Worm (Caenorhabditis elegans): ENCODE results near the gene srh-44.
"Not testable (repeated sequence)": the region's sequence is repeated elsewhere in the genome, so short reads cannot be mapped to it uniquely, and the experiment has no call there.

Gene srh-44

DNA sequence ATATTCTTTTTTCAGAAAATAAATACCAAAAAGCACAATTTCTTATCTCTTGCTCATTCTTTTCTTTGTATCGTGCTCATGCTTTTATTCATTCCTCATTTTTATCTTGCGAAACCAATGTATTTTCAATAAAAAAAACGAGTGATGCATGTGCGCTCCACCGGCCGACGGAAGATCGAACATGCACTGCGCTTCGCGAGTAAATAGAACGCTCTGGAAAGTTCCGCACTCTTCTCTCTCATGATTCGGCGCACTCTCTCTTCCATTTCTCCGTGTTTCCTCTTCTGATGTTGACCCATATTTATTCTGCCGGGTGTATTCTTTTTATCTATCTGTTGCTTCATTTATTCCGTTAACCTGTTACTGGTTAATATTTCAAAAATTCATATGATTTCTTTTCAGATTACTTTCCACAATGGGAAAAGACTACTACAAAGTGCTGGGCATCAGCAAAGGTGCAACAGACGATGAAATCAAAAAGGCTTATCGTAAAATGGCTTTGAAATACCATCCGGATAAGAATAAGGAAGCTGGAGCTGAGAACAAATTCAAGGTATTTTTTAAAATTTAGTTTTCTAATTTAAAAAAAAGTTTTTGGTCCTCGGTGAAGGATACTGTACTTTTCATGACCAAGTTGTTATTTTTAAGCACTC is 30.6 kb downstream of the srh-44 start, which contains the start of gene dnj-13:
dnj-13 (plus strand) TSS at position 403 of the 653 bp plus-strand sequence.
- TF ChIP-seq ama-1 (optimal IDR thresholded peaks at IDR 0.05) (peak; percentile 56), flt-1 (GFP tag; IDR thresholded peaks at IDR 0.05) (peak; percentile 47; the same call in 1 of the 2 replicates), pes-1 (GFP tag; IDR thresholded peaks at IDR 0.05) (peak; percentile 70; the same call in 1 of the 2 replicates), tra-4 (tag; optimal IDR thresholded peaks at IDR 0.05) (peak; percentile 23), hmbx-1 (tag; optimal IDR thresholded peaks at IDR 0.05) (peak; percentile 3), tbx-37 (GFP tag; conservative IDR thresholded peaks at IDR 0.05) (peak; percentile 39; the same call in 1 of the 2 replicates), B0310.2 (tag; optimal IDR thresholded peaks at IDR 0.05) (peak; percentile 7), ets-7 (tag; optimal IDR thresholded peaks at IDR 0.05) (no peak), aly-1 (tag; optimal IDR thresholded peaks at IDR 0.05) (no peak), ceh-13 (GFP tag; optimal IDR thresholded peaks at IDR 0.05) (no peak), hmg-4 (GFP tag; optimal IDR thresholded peaks at IDR 0.05) (peak; percentile 68), tbx-11 (GFP tag; IDR thresholded peaks at IDR 0.05) (no peak), sea-1 (GFP tag; conservative IDR thresholded peaks at IDR 0.05) (no peak), hnd-1 (tag; optimal IDR thresholded peaks at IDR 0.05) (no peak), F13C5.2 (tag; optimal IDR thresholded peaks at IDR 0.05) (peak; percentile 81), ceh-36 (tag; optimal IDR thresholded peaks at IDR 0.05) (no peak), scrt-1 (GFP tag; IDR thresholded peaks at IDR 0.05) (no peak)

DNA sequence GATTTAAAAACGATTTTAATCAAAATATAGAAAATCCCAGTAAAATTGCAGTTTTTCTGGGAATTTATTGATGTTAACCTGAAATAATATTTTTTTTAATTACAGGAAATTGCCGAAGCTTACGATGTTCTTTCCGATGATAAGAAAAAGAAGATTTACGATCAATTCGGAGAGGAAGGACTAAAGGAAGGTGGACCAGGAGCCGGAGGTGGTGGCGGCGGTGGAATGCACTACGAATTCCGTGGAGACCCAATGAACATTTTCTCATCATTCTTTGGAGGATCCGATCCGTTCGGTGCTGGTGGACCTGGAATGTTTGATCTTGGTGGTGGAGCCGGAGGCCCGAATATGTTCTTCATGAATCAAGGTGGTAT is 31.1 kb downstream of the srh-44 start:
- TF ChIP-seq flt-1 (GFP tag; IDR thresholded peaks at IDR 0.05) (no peak), scrt-1 (GFP tag; IDR thresholded peaks at IDR 0.05) (no peak), ets-7 (tag; optimal IDR thresholded peaks at IDR 0.05) (no peak), ceh-36 (tag; optimal IDR thresholded peaks at IDR 0.05) (no peak), tbx-37 (GFP tag; conservative IDR thresholded peaks at IDR 0.05) (no peak), hnd-1 (tag; optimal IDR thresholded peaks at IDR 0.05) (no peak), tra-4 (tag; optimal IDR thresholded peaks at IDR 0.05) (no peak), ceh-13 (GFP tag; optimal IDR thresholded peaks at IDR 0.05) (no peak)

DNA sequence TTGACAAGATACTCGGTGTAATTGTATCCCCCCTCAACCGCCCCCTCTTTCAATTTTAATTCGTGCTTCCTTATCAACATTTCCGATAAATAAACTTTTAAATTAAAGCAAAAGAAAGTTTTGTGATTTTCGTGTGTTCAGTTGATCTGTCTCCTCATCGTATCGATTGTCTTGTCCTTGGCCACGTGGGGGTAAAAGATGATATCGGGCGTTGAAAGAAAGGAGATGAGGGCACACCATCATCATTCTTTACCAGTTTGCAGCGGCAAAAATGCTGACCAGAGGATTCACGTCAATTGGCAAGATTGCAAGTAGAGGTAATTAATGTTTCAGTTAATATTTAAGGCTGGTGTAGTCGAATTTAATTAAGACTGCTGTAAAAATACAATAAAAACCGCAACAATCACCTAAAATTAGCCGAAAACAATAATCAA is 32.4 kb downstream of the srh-44 start, which contains the start of gene F54D5.7:
F54D5.7 (plus strand) TSS at position 264 of the 434 bp plus-strand sequence.
- no peak for TF ChIP-seq tbx-37 (GFP tag; conservative IDR thresholded peaks at IDR 0.05)
- TF ChIP-seq tbx-11 (GFP tag; IDR thresholded peaks at IDR 0.05): no peak
- peak; percentile 22 for TF ChIP-seq hmbx-1 (tag; optimal IDR thresholded peaks at IDR 0.05)
- TF ChIP-seq B0310.2 (tag; optimal IDR thresholded peaks at IDR 0.05): no peak
- TF ChIP-seq aly-1 (tag; optimal IDR thresholded peaks at IDR 0.05): no peak
- TF ChIP-seq F13C5.2 (tag; optimal IDR thresholded peaks at IDR 0.05): no peak
- no peak for TF ChIP-seq pes-1 (GFP tag; IDR thresholded peaks at IDR 0.05)
- no peak for TF ChIP-seq scrt-1 (GFP tag; IDR thresholded peaks at IDR 0.05)
- no peak for TF ChIP-seq flt-1 (GFP tag; IDR thresholded peaks at IDR 0.05)
- TF ChIP-seq ceh-36 (tag; optimal IDR thresholded peaks at IDR 0.05): no peak
- TF ChIP-seq ama-1 (optimal IDR thresholded peaks at IDR 0.05): peak; percentile 77
- no peak for TF ChIP-seq ceh-13 (GFP tag; optimal IDR thresholded peaks at IDR 0.05)
- no peak for TF ChIP-seq hnd-1 (tag; optimal IDR thresholded peaks at IDR 0.05)
- no peak for TF ChIP-seq tra-4 (tag; optimal IDR thresholded peaks at IDR 0.05)
- no peak for TF ChIP-seq ets-7 (tag; optimal IDR thresholded peaks at IDR 0.05)
- 0 out of 2 replicates have a peak, but pooled peaks have one; percentile 66 for TF ChIP-seq sea-1 (GFP tag; conservative IDR thresholded peaks at IDR 0.05)
- TF ChIP-seq hmg-4 (GFP tag; optimal IDR thresholded peaks at IDR 0.05): no peak

DNA sequence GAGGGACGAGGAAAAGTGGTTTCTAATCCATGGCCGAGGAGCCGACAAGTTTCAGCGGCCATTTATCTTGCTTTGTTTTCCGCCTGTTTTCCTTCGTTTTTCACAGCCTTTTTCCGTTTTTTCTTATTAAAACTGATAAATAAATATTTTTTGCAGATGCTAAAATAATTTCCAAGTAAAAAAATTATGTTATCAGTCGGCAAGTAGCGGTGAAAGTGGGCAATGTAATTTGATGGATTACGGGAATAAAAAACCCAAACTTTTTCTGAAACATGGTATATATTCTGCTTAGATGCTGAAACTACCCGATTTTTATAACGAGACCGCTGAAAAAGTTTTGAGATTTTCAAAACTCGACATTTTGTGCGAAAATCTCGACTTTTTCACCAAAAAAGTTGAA is 37.1 kb downstream of the srh-44 start, which contains the start of gene dhgd-1:
dhgd-1 (minus strand) TSS at position 101 of the 400 bp plus-strand sequence.
- TF ChIP-seq hnd-1, ceh-36, aly-1 (tag; optimal IDR thresholded peaks at IDR 0.05): not testable (repeated sequence)

DNA sequence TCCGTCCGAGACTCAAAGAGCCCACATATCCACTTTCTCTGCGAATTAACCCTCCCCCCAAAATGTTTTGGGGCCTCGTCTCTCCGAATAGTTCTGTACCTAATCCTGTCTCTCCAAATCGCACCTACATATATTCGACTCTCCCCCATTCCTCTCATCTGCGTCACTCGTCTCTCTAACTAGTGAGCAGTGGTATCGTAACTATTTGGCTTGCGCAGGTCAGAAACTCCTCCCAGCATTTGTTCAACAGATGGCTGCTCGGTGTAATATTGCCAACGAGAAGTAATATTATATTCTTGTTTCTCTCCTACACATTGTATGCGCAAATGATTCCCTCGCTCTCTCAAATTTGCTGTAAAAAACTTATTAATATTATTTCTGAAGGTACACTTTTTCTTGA is 40.8 kb downstream of the srh-44 start, which contains the start of gene F54D5.24:
F54D5.24 (plus strand) TSS at position 316 of the 400 bp plus-strand sequence.
- TF ChIP-seq tra-4 (tag; optimal IDR thresholded peaks at IDR 0.05) (no peak), tbx-37 (GFP tag; conservative IDR thresholded peaks at IDR 0.05) (no peak), B0310.2 (tag; optimal IDR thresholded peaks at IDR 0.05) (no peak), scrt-1 (GFP tag; IDR thresholded peaks at IDR 0.05) (no peak), hnd-1 (tag; optimal IDR thresholded peaks at IDR 0.05) (no peak), flt-1 (GFP tag; IDR thresholded peaks at IDR 0.05) (no peak), ceh-36 (tag; optimal IDR thresholded peaks at IDR 0.05) (no peak)

DNA sequence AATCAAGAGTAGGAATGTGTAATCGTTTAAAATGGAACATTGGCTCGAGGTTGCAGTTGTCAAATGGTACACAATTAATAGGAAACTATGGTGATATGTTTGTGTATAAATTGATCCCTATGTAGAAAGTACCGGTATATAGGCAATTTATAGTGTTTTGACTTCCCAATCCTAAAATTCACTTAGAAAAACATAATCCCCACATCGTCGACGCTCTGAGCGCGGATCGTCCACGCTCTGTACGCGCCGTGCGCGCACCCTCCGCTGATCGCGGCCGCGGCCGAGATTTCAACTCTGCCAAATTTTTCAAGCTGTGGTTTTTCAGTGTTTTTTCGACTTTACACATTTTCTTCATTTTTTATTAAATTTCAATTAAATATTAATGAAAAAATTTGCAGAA is 41.5 kb downstream of the srh-44 start, which contains the start of gene F54D5.17:
F54D5.17 (plus strand) TSS at position 301 of the 400 bp plus-strand sequence.
- TF ChIP-seq aly-1 (tag; optimal IDR thresholded peaks at IDR 0.05): no peak
- no peak for TF ChIP-seq tra-4 (tag; optimal IDR thresholded peaks at IDR 0.05)
- no peak for TF ChIP-seq B0310.2 (tag; optimal IDR thresholded peaks at IDR 0.05)
- no peak for TF ChIP-seq ama-1 (optimal IDR thresholded peaks at IDR 0.05)
- TF ChIP-seq pes-1 (GFP tag; IDR thresholded peaks at IDR 0.05): no peak
- no peak for TF ChIP-seq tbx-11 (GFP tag; IDR thresholded peaks at IDR 0.05)
- TF ChIP-seq flt-1 (GFP tag; IDR thresholded peaks at IDR 0.05): no peak
- no peak for TF ChIP-seq ceh-13 (GFP tag; optimal IDR thresholded peaks at IDR 0.05)

DNA sequence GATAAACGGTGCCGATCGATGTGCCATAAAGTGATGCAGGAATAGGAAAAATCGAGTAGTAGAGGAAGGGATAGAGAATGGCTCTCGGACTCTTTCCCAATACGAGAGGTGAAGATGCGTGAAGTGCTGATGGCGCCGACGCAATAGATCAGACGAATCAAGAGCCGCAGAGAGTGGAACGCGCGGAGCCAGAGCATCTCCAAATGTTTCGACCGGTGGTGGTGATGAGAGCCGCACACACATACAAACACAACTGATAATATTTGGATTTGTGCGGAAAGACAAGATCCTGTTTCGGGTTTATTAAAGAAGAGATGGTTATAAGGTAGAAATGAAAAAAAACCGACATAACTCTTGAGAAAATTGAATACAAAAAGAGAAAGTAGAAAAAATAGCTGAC is 49.3 kb downstream of the srh-44 start, which contains the start of gene F54D5.15:
F54D5.15 (minus strand) TSS at position 101 of the 400 bp plus-strand sequence.
- TF ChIP-seq aly-1 (tag; optimal IDR thresholded peaks at IDR 0.05): no peak
- no peak for TF ChIP-seq hnd-1 (tag; optimal IDR thresholded peaks at IDR 0.05)
- no peak for TF ChIP-seq sea-1 (GFP tag; conservative IDR thresholded peaks at IDR 0.05)
- no peak for TF ChIP-seq tbx-11 (GFP tag; IDR thresholded peaks at IDR 0.05)
- TF ChIP-seq ceh-13 (GFP tag; optimal IDR thresholded peaks at IDR 0.05): no peak
- no peak for TF ChIP-seq F13C5.2 (tag; optimal IDR thresholded peaks at IDR 0.05)
- no peak for TF ChIP-seq B0310.2 (tag; optimal IDR thresholded peaks at IDR 0.05)

Measured in whole organism, early embryonic.